Worm (Caenorhabditis elegans): ENCODE measurements around the gene R04A9.6.

Gene R04A9.6

DNA sequence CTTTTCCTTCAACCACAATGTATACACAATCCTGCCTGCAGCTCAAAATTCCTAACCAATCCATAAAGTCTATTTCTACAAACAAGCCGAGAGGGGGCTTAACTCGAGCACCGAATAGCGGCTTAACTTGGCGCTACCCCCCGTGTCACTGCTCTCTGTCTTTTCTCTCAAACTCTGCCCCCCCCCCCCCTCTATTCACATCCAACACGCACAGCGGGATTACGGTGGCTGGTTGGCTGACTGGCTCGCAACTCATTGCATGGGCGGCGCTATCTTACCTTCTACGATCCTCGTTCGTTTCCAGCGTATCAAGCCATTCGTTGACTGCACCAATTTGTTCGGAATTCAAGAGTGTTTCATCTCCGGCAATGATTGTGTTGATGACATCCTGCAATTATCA, 34.2 kb downstream of the R04A9.6 start:
- TF ChIP-seq unc-3 (GFP tag; conservative IDR thresholded peaks at IDR 0.05) (no peak), unc-3 (tag; optimal IDR thresholded peaks at IDR 0.05) (no peak), nfya-1 (tag; optimal IDR thresholded peaks at IDR 0.05) (peak; percentile 54)

DNA sequence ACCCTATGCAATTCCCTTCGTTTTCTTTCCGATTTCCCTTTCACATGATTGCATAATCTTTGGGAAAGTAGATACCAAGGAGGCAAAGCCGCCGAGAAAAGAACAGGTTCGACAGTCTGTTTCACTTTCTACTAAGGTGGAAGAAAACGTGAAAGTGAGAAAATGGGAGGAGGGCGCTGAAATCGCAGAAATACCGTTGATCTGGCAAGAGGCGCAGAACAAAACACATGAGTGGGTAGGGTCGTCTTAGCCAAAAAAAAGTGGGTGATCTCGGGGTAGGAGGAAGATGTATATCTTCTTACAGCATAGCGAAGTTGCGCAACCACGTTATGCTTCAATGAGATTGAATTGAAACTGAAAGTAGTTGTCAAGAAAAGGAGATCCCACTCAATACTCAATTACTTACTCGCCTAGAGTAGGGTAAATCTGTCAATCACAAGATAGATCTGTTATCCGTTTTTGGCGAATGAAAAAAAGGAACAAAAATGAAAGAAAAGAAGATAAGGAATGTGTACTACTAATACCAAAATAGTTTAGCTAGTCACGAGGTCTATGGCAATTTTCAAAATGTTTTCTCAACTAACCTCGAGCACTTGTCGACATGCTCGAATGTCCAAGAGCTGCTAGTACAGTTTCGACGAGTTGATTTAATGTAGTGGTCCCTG, 35.8 kb downstream of the R04A9.6 start:
- TF ChIP-seq Y22D7AL.16 (tag; optimal IDR thresholded peaks at IDR 0.05) (no peak), unc-3 (GFP tag; conservative IDR thresholded peaks at IDR 0.05) (no peak), unc-3 (tag; optimal IDR thresholded peaks at IDR 0.05) (no peak), ref-2 (tag; optimal IDR thresholded peaks at IDR 0.05) (no peak), dmd-4 (tag; optimal IDR thresholded peaks at IDR 0.05; ENCODE audit: borderline replicate concordance) (no peak), ceh-9 (tag; optimal IDR thresholded peaks at IDR 0.05) (no peak), fkh-10 (GFP tag; optimal IDR thresholded peaks at IDR 0.05) (no peak), ahr-1 (tag; optimal IDR thresholded peaks at IDR 0.05) (no peak), nfya-1 (tag; optimal IDR thresholded peaks at IDR 0.05) (no peak), hlh-6 (tag; optimal IDR thresholded peaks at IDR 0.05) (no peak), npax-4 (tag; optimal IDR thresholded peaks at IDR 0.05) (no peak), fkh-6 (tag; optimal IDR thresholded peaks at IDR 0.05) (no peak), zip-5 (tag; optimal IDR thresholded peaks at IDR 0.05) (no peak)

DNA sequence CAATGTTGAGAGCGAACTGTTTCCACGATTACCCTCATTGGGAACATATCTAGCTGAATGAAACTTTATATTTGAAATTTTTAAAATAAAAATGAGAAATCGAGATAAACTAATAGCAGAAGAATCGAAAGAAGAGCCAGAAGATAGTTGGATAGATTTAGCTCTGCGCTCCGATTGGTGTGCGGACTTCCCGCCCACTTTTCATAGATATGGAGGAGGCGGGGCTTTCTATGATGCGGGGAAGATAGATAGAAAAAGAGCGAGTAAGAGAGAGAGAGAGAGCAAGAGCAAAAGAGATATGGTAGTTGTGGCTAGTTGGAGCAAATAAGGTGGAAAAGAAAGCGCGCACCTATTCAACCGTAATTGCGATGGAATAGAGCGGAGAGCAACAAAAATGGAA, 36.4 kb downstream of the R04A9.6 start, which contains the start of gene dve-1:
Gene dve-1 (minus strand): TSS at position 66 of the 400 bp plus-strand sequence.
- TF ChIP-seq sdc-2 (tag; optimal IDR thresholded peaks at IDR 0.05): peak; percentile 10
- TF ChIP-seq ceh-6 (GFP tag; optimal IDR thresholded peaks at IDR 0.05): no peak
- peak; percentile 87 for TF ChIP-seq nfya-1 (tag; optimal IDR thresholded peaks at IDR 0.05)

DNA sequence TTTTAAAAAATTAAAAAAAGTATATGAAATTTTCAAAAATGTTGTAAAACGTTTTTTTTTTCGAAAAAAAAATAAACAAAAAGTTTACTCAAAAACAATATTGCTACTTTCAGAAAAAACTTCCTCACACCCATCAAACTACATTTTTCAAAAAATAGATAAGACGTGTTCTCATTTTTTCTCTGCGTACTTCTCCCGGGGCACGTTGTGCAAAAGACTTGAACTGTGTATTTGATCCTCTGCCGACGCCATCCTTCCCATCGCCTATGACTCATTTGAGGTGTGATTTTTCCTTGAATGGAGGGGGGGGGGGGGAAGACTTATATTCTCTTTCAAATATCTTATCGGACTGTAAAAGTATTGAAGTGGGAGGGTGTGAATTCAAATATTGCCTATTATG, 41.0 kb downstream of the R04A9.6 start:
- TF ChIP-seq ceh-31 (tag; optimal IDR thresholded peaks at IDR 0.05) (no peak), hlh-15 (tag; optimal IDR thresholded peaks at IDR 0.05) (no peak), hlh-6 (tag; optimal IDR thresholded peaks at IDR 0.05) (no peak), unc-55 (GFP tag; optimal IDR thresholded peaks at IDR 0.05) (no peak), dve-1 (tag; optimal IDR thresholded peaks at IDR 0.05) (no peak), ztf-16 (tag; optimal IDR thresholded peaks at IDR 0.05) (no peak)

DNA sequence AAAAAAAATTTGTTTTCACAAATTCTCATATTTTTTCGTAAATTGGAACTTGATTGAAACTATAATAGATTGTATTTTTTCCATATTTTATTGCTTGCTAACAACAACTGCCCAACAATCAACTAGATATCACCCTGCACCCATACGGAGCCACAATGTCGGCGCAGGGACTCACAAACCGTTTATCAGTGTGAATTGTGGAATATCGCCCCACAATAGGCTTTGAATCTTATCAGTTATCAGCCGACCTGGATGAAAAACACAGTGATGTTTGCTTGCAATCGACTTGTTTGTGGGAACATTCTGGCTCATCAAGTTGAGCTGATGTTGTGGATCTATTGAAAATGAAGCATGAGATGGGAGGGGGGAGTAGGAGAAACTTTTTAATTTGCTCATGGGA, 41.7 kb downstream of the R04A9.6 start:
- TF ChIP-seq pha-4 (tag; optimal IDR thresholded peaks at IDR 0.05) (no peak), ref-2 (tag; optimal IDR thresholded peaks at IDR 0.05) (no peak), unc-55 (GFP tag; optimal IDR thresholded peaks at IDR 0.05) (no peak), mec-3 (tag; optimal IDR thresholded peaks at IDR 0.05; ENCODE audit: borderline replicate concordance) (no peak), T23F11.4 (GFP tag; optimal IDR thresholded peaks at IDR 0.05) (no peak), ceh-6 (GFP tag; optimal IDR thresholded peaks at IDR 0.05) (no peak), F13H6.1 (tag; optimal IDR thresholded peaks at IDR 0.05) (no peak), unc-42 (tag; optimal IDR thresholded peaks at IDR 0.05) (no peak), ceh-34 (tag; optimal IDR thresholded peaks at IDR 0.05) (no peak), hlh-30 (tag; optimal IDR thresholded peaks at IDR 0.05; ENCODE audit: insufficient read depth) (no peak), ceh-48 (tag; optimal IDR thresholded peaks at IDR 0.05) (no peak), tbx-2 (tag; optimal IDR thresholded peaks at IDR 0.05) (no peak), eyg-1 (tag; optimal IDR thresholded peaks at IDR 0.05) (no peak), Y22D7AL.16 (tag; optimal IDR thresholded peaks at IDR 0.05) (no peak), ahr-1 (tag; optimal IDR thresholded peaks at IDR 0.05) (no peak)

DNA sequence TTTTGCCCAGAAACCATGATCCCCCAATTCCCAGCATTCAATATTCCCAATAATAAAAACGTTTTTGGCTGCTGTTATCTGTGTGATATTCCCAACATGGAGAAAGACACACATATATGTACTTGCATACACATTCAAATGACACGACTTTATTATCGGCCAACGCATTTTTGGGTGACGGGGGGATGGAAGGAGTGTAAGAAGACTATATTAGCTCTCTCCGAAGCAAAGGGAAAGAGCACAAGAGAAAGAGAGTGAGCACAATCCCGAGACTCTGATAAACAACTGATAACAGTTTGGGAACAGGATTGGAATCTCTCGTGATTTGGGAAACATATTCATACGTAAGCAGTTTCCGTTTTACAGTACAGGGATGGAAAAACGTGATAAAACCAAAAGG, 43.1 kb downstream of the R04A9.6 start:
- TF ChIP-seq elt-2 (tag; optimal IDR thresholded peaks at IDR 0.05) (peak; percentile 69), eyg-1 (tag; optimal IDR thresholded peaks at IDR 0.05) (no peak)
